Worm (Caenorhabditis elegans): ENCODE measurements around the gene miga-1.

DNA sequence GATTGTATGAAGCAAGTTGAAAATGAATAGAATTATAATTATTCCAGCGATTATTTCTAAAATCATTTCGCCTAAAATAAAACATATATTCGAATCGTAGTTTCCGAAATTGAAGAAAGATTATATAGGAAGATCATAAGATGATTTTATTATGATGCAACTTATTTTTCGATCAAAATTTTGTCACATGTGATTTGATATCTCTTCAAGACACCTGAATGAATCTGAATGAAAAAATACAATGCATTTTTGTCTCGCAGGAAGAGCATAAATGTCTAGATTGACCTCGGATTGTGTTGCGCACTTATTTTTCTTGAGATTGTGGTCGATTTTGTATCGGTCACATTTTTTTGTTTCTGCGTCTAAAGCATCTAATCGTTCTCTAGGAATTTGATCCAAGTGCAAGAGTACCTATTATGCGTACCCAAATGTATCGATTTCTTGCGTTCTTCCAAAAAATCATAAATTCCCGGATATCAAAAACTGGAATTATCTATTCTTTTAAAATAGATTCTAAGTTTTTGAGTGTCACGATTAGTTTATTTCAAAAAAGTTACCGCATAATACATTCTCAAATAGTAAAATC, 9.8 kb upstream of the miga-1 start, which contains the start of gene hrg-2:
- no peak for TF ChIP-seq tra-4 (tag; optimal IDR thresholded peaks at IDR 0.05)
- TF ChIP-seq sea-1 (GFP tag; conservative IDR thresholded peaks at IDR 0.05), result no peak
- no peak for TF ChIP-seq hnd-1 (tag; optimal IDR thresholded peaks at IDR 0.05)
- TF ChIP-seq ama-1 (optimal IDR thresholded peaks at IDR 0.05), result no peak

Data from whole organism, early embryonic.